Worm (Caenorhabditis elegans) whole organism, early embryonic: ENCODE results near the gene srbc-11.

Source experiments
- aly-1 ChIP-seq: sonication (generic microtip); optimal IDR thresholded peaks from 2 replicates; lab custom pipeline; 2016; ENCODE audit warnings: missing genetic modification characterization, missing compliant biosample characterization
- ama-1 ChIP-seq: fragments of 150-350 bp; optimal IDR thresholded peaks from 2 replicates; lab custom pipeline; 2014
- ceh-13 ChIP-seq: fragments of 200-800 bp; sonication (Bioruptor generic); optimal IDR thresholded peaks from 2 replicates; lab custom pipeline; 2018; ENCODE audit warnings: mild to moderate bottlenecking, missing genetic modification characterization, missing compliant biosample characterization
- flt-1 ChIP-seq: fragments of 200-800 bp; sonication (Bioruptor generic); IDR thresholded peaks from 2 replicates; pipeline ENCODE4 v1.3.6; 2022; ENCODE audit warnings: missing genetic modification characterization, missing compliant biosample characterization
- hmg-4 ChIP-seq: fragments of 200-800 bp; sonication (Bioruptor generic); optimal IDR thresholded peaks from 2 replicates; lab custom pipeline; 2018; ENCODE audit warnings: mild to moderate bottlenecking, missing genetic modification characterization, missing compliant biosample characterization
- hnd-1 ChIP-seq: sonication (generic microtip); optimal IDR thresholded peaks from 2 replicates; lab custom pipeline; 2016; ENCODE audit warnings: missing genetic modification characterization, missing compliant biosample characterization
- scrt-1 ChIP-seq: fragments of 200-800 bp; sonication (Bioruptor generic); IDR thresholded peaks from 2 replicates; pipeline ENCODE4 v1.3.6; 2022; ENCODE audit warnings: missing genetic modification characterization, missing compliant biosample characterization
- sea-1 ChIP-seq: fragments of 200-800 bp; sonication (Bioruptor generic); conservative IDR thresholded peaks from 2 replicates; pipeline ENCODE4 v1.3.6; 2022; ENCODE audit warnings: missing genetic modification characterization, missing compliant biosample characterization
- tbx-11 ChIP-seq: fragments of 200-800 bp; sonication (Bioruptor generic); IDR thresholded peaks from 2 replicates; pipeline ENCODE4 v1.3.6; 2022; ENCODE audit warnings: missing genetic modification characterization, missing compliant biosample characterization
- tra-4 ChIP-seq: sonication (generic microtip); optimal IDR thresholded peaks from 2 replicates; lab custom pipeline; 2017; ENCODE audit warnings: missing genetic modification characterization, missing compliant biosample characterization

DNA sequence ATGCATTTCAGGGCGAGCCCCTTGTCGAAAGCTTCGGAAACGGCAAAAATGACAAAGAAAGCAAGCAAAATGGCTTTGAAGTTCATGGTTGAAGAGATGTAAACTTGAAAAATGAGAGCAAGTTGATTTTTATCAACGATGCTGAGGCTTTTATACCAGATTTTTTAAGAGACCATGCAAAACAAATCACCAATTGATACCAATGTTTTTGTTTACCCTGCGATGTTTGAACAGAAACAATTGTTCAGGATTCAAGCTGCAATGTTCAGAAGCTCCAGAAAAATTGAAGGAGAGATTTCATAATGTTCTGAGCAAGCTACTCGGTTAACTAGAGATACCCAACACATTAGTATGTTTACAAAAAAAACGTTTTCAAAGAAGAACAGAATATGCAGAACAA lies 27.2 kb upstream of the srbc-11 start, which contains the start of gene C54F6.15:
- TF ChIP-seq flt-1 (GFP tag; lab: Robert Waterston, UW) (no peak), tbx-11 (GFP tag; lab: Robert Waterston, UW) (no peak), ama-1 (lab: Kevin White, UChicago) (no peak), tra-4 (tag; lab: Kevin White, UChicago) (no peak), scrt-1 (GFP tag; lab: Robert Waterston, UW) (no peak), ceh-13 (GFP tag; lab: Kevin White, UChicago) (no peak), sea-1 (GFP tag; lab: Robert Waterston, UW) (no peak), hnd-1 (tag; lab: Kevin White, UChicago) (no peak), aly-1 (tag; lab: Kevin White, UChicago) (no peak), hmg-4 (no peak)
